Worm (Caenorhabditis elegans): Measurements from ENCODE around the gene C33D3.4.

Gene C33D3.4

ce11 chrX:10503393-10503792 is 14.5 kb downstream of the C33D3.4 start:
- TF ChIP-seq mep-1 (tag; optimal IDR thresholded peaks at IDR 0.05) (no peak), ceh-28 (tag; optimal IDR thresholded peaks at IDR 0.05) (no peak), unc-62 (GFP tag; optimal IDR thresholded peaks at IDR 0.05 in 1 of 2) (no peak), unc-62 (tag; optimal IDR thresholded peaks at IDR 0.05) (no peak), aly-2 (tag; optimal IDR thresholded peaks at IDR 0.05) (no peak), zag-1 (tag; optimal IDR thresholded peaks at IDR 0.05) (no peak), nhr-102 (tag; optimal IDR thresholded peaks at IDR 0.05) (no peak), attf-4 (tag; optimal IDR thresholded peaks at IDR 0.05) (no peak), zfp-2 (tag; optimal IDR thresholded peaks at IDR 0.05) (no peak)

- TF ChIP-seq ZK337.2 (GFP tag; IDR thresholded peaks at IDR 0.05), result no peak
These were observed 16.3 kb downstream of the C33D3.4 start for ce11 chrX:10505193-10505592.

- TF ChIP-seq daf-12 (tag; optimal IDR thresholded peaks at IDR 0.05) (no peak), lsy-2 (tag; optimal IDR thresholded peaks at IDR 0.05) (no peak), nhr-11 (tag; optimal IDR thresholded peaks at IDR 0.05) (no peak), unc-62 (GFP tag; optimal IDR thresholded peaks at IDR 0.05 in 1 of 2) (peak in 1 of 2 experiments; percentile 70), unc-62 (tag; optimal IDR thresholded peaks at IDR 0.05) (no peak), aly-2 (tag; optimal IDR thresholded peaks at IDR 0.05) (no peak)
These were observed 19.1 kb downstream of the C33D3.4 start for ce11 chrX:10507971-10508370.

ce11 chrX:10514056-10514455 is 25.2 kb downstream of the C33D3.4 start:
- no peak for TF ChIP-seq pqm-1 (tag; optimal IDR thresholded peaks at IDR 0.05)
- no peak for TF ChIP-seq Y48G9A.11 (GFP tag; IDR thresholded peaks at IDR 0.05)
- no peak for TF ChIP-seq zip-11 (GFP tag; IDR thresholded peaks at IDR 0.05)

ce11 chrX:10514834-10515233 is 26.0 kb downstream of the C33D3.4 start:
- no peak for TF ChIP-seq mep-1 (tag; optimal IDR thresholded peaks at IDR 0.05)

ce11 chrX:10516549-10516948 is 27.7 kb downstream of the C33D3.4 start:
- no peak for TF ChIP-seq rbr-2 (tag; optimal IDR thresholded peaks at IDR 0.05)
- no peak for TF ChIP-seq dmd-9 (GFP tag; IDR thresholded peaks at IDR 0.05)
- TF ChIP-seq aly-2 (tag; optimal IDR thresholded peaks at IDR 0.05), result no peak
- no peak for TF ChIP-seq zip-2 (tag; optimal IDR thresholded peaks at IDR 0.05)
- no peak for TF ChIP-seq lin-15B (tag; optimal IDR thresholded peaks at IDR 0.05)
- TF ChIP-seq cey-2 (tag; optimal IDR thresholded peaks at IDR 0.05; ENCODE audit: borderline replicate concordance, insufficient read depth), result no peak
- TF ChIP-seq ceh-62 (tag; optimal IDR thresholded peaks at IDR 0.05), result no peak
- no peak for TF ChIP-seq attf-4 (tag; optimal IDR thresholded peaks at IDR 0.05)
- no peak for TF ChIP-seq nhr-111 (GFP tag; optimal IDR thresholded peaks at IDR 0.05)
- TF ChIP-seq T26A8.4 (GFP tag; IDR thresholded peaks at IDR 0.05), result no peak
- no peak for TF ChIP-seq set-16 (GFP tag; IDR thresholded peaks at IDR 0.05)
- TF ChIP-seq ztf-11 (tag; optimal IDR thresholded peaks at IDR 0.05), result no peak
- no peak for TF ChIP-seq hif-1 (tag; optimal IDR thresholded peaks at IDR 0.05)
- TF ChIP-seq ztf-7 (tag; optimal IDR thresholded peaks at IDR 0.05), result no peak

ce11 chrX:10520185-10520584 is 31.3 kb downstream of the C33D3.4 start:
- TF ChIP-seq F37D6.2 (tag; optimal IDR thresholded peaks at IDR 0.05) (no peak), spr-1 (tag; optimal IDR thresholded peaks at IDR 0.05) (no peak), mes-2 (tag; optimal IDR thresholded peaks at IDR 0.05; ENCODE audit: poor library complexity, severe bottlenecking) (no peak), ceh-32 (tag; optimal IDR thresholded peaks at IDR 0.05; ENCODE audit: poor library complexity) (no peak), dmd-8 (GFP tag; IDR thresholded peaks at IDR 0.05) (no peak), lin-13 (GFP tag; optimal IDR thresholded peaks at IDR 0.05) (no peak), zag-1 (tag; optimal IDR thresholded peaks at IDR 0.05) (no peak), nhr-237 (tag; optimal IDR thresholded peaks at IDR 0.05) (no peak)

Data from whole organism, L4 larva.